Worm (Caenorhabditis elegans) whole organism, young adult: ENCODE results near the gene H39E20.1.
A peak's percentile ranks its signal among the peaks of the same experiment; 100 is the strongest.

Source experiments
- C06A6.2 ChIP-seq: fragments of 200-800 bp; sonication (Bioruptor generic); conservative IDR thresholded peaks from 2 replicates; pipeline ENCODE4 v1.3.6; 2022; ENCODE audit warnings: missing genetic modification characterization, missing compliant biosample characterization
- C17E4.6 ChIP-seq: fragments of 200-800 bp; sonication (Bioruptor generic); IDR thresholded peaks from 2 replicates; pipeline ENCODE4 v1.3.6; 2022; ENCODE audit warnings: missing genetic modification reagents, missing genetic modification characterization, missing compliant biosample characterization
- D2030.7 ChIP-seq: fragments of 200-800 bp; sonication (Bioruptor generic); IDR thresholded peaks from 2 replicates; pipeline ENCODE4 v1.3.6; 2022; ENCODE audit warnings: missing genetic modification reagents, missing genetic modification characterization, missing compliant biosample characterization
- F52B5.7 ChIP-seq: sonication (generic microtip); optimal IDR thresholded peaks from 2 replicates; lab custom pipeline; 2016; ENCODE audit warnings: mild to moderate bottlenecking, missing genetic modification characterization, missing compliant biosample characterization
- Y53G8AR.9 ChIP-seq: fragments of 200-800 bp; sonication (Bioruptor generic); conservative IDR thresholded peaks from 2 replicates; pipeline ENCODE4 v1.3.6; 2022; ENCODE audit warnings: missing genetic modification reagents, missing genetic modification characterization, missing compliant biosample characterization
- aptf-2 ChIP-seq: fragments of 200-800 bp; sonication (Bioruptor generic); conservative IDR thresholded peaks from 2 replicates; pipeline ENCODE4 v1.3.6; 2022; ENCODE audit warnings: missing genetic modification reagents, missing genetic modification characterization, missing compliant biosample characterization
- aptf-3 ChIP-seq: fragments of 200-800 bp; sonication (Bioruptor generic); IDR thresholded peaks from 2 replicates; pipeline ENCODE4 v1.3.6; 2022; ENCODE audit warnings: missing genetic modification characterization, missing compliant biosample characterization
- athp-1 ChIP-seq: sonication (generic microtip); optimal IDR thresholded peaks from 2 replicates; lab custom pipeline; 2017; ENCODE audit warnings: mild to moderate bottlenecking, missing genetic modification characterization, missing compliant biosample characterization
- attf-3 ChIP-seq: fragments of 200-800 bp; sonication (Bioruptor generic); conservative IDR thresholded peaks from 2 replicates; pipeline ENCODE4 v1.3.6; 2022; ENCODE audit warnings: missing genetic modification reagents, missing genetic modification characterization, missing compliant biosample characterization
- attf-5 ChIP-seq: fragments of 200-800 bp; sonication (Bioruptor generic); optimal IDR thresholded peaks from 2 replicates; lab custom pipeline; 2018; ENCODE audit warnings: mild to moderate bottlenecking, missing genetic modification characterization, missing compliant biosample characterization
- bed-2 ChIP-seq: fragments of 200-800 bp; sonication (Bioruptor generic); IDR thresholded peaks from 2 replicates; pipeline ENCODE4 v1.3.6; 2022; ENCODE audit warnings: missing genetic modification reagents, missing genetic modification characterization, missing compliant biosample characterization
- cebp-2 ChIP-seq: fragments of 200-800 bp; sonication (Bioruptor generic); IDR thresholded peaks from 2 replicates; pipeline ENCODE4 v1.3.6; 2022; ENCODE audit warnings: missing genetic modification characterization, missing compliant biosample characterization
- ceh-27 ChIP-seq: fragments of 200-800 bp; sonication (Bioruptor generic); optimal IDR thresholded peaks from 2 replicates; lab custom pipeline; 2018; ENCODE audit warnings: mild to moderate bottlenecking, missing genetic modification characterization, moderate library complexity, missing compliant biosample characterization
- chd-7 ChIP-seq: sonication (generic microtip); optimal IDR thresholded peaks from 2 replicates; lab custom pipeline; 2016; ENCODE audit warnings: mild to moderate bottlenecking, missing genetic modification characterization, moderate library complexity, missing compliant biosample characterization
- dox-1 ChIP-seq: fragments of 200-800 bp; sonication (Bioruptor generic); IDR thresholded peaks from 2 replicates; pipeline ENCODE4 v1.3.6; 2022; ENCODE audit warnings: missing genetic modification reagents, missing genetic modification characterization, missing compliant biosample characterization
- dpl-1 ChIP-seq: fragments of 150-350 bp; optimal IDR thresholded peaks from 2 replicates; lab custom pipeline; 2014; ENCODE audit warnings: missing biosample characterization, missing genetic modification reagents, missing genetic modification characterization
- efl-1 ChIP-seq: fragments of 150-350 bp; optimal IDR thresholded peaks from 2 replicates; lab custom pipeline; 2014; ENCODE audit warnings: missing biosample characterization, missing genetic modification reagents, missing genetic modification characterization
- egl-18 ChIP-seq: fragments of 200-800 bp; sonication (Bioruptor generic); IDR thresholded peaks from 2 replicates; pipeline ENCODE4 v1.3.6; 2022; ENCODE audit warnings: missing genetic modification reagents, missing genetic modification characterization, missing compliant biosample characterization
- egrh-3 ChIP-seq: fragments of 200-800 bp; sonication (Bioruptor generic); IDR thresholded peaks from 2 replicates; pipeline ENCODE4 v1.3.6; 2022; ENCODE audit warnings: missing genetic modification reagents, missing genetic modification characterization, missing compliant biosample characterization
- him-1 ChIP-seq: sonication (generic microtip); optimal IDR thresholded peaks from 2 replicates; lab custom pipeline; 2016; ENCODE audit warnings: missing genotype, missing genetic modification reagents, missing genetic modification characterization, missing compliant biosample characterization
- hlh-26 ChIP-seq: fragments of 200-800 bp; sonication (Bioruptor generic); conservative IDR thresholded peaks from 2 replicates; pipeline ENCODE4 v1.3.6; 2022; ENCODE audit warnings: missing genetic modification reagents, missing genetic modification characterization, missing compliant biosample characterization
- lag-1 ChIP-seq: fragments of 200-800 bp; sonication (Bioruptor generic); IDR thresholded peaks from 2 replicates; pipeline ENCODE4 v1.3.6; 2022; ENCODE audit warnings: missing genetic modification reagents, missing genetic modification characterization, missing compliant biosample characterization
- let-526 ChIP-seq: fragments of 200-800 bp; sonication (Bioruptor generic); IDR thresholded peaks from 2 replicates; pipeline ENCODE4 v1.3.6; 2022; ENCODE audit warnings: missing genetic modification reagents, missing genetic modification characterization, missing compliant biosample characterization
- let-607 ChIP-seq, 2 experiments: fragments of 200-800 bp in 1 of 2; sonication (Bioruptor generic) in 1 of 2; sonication (generic microtip) in 1 of 2; optimal IDR thresholded peaks; 2 replicates each; lab custom pipeline; 2016 to 2018; ENCODE audit warnings: mild to moderate bottlenecking in 2 of 2, missing compliant biosample characterization in 2 of 2, missing genetic modification characterization in 2 of 2, moderate library complexity in 2 of 2, missing genotype in 1 of 2
- lin-26 ChIP-seq: fragments of 200-800 bp; sonication (Bioruptor generic); IDR thresholded peaks from 2 replicates; pipeline ENCODE4 v1.3.6; 2022; ENCODE audit warnings: missing genetic modification reagents, missing genetic modification characterization, missing compliant biosample characterization
- lin-40 ChIP-seq: sonication (generic microtip); optimal IDR thresholded peaks from 2 replicates; lab custom pipeline; 2016; ENCODE audit warnings: missing genetic modification characterization, mild to moderate bottlenecking, missing compliant biosample characterization, missing genotype, missing genetic modification reagents
- lir-1 ChIP-seq: fragments of 200-800 bp; sonication (Bioruptor generic); conservative IDR thresholded peaks from 2 replicates; pipeline ENCODE4 v1.3.6; 2022; ENCODE audit warnings: missing genetic modification reagents, missing genetic modification characterization, missing compliant biosample characterization
- mes-4 ChIP-seq: sonication (generic microtip); optimal IDR thresholded peaks from 2 replicates; lab custom pipeline; 2016; ENCODE audit warnings: missing genotype, missing genetic modification characterization, missing compliant biosample characterization
- mxl-1 ChIP-seq: sonication (generic microtip); optimal IDR thresholded peaks from 2 replicates; lab custom pipeline; 2016; ENCODE audit warnings: missing genetic modification characterization, missing compliant biosample characterization
- nfya-2 ChIP-seq: fragments of 200-800 bp; sonication (Bioruptor generic); IDR thresholded peaks from 2 replicates; pipeline ENCODE4 v1.3.6; 2022; ENCODE audit warnings: missing genetic modification reagents, missing genetic modification characterization, missing compliant biosample characterization
- nhr-90 ChIP-seq: sonication (generic microtip); optimal IDR thresholded peaks from 2 replicates; lab custom pipeline; 2016; ENCODE audit warnings: missing genotype, mild to moderate bottlenecking, missing genetic modification characterization, missing compliant biosample characterization
- pbrm-1 ChIP-seq: fragments of 200-800 bp; sonication (Bioruptor generic); IDR thresholded peaks from 2 replicates; pipeline ENCODE4 v1.3.6; 2022; ENCODE audit warnings: missing genetic modification reagents, missing genetic modification characterization, missing compliant biosample characterization
- rcor-1 ChIP-seq: fragments of 200-800 bp; sonication (Bioruptor generic); IDR thresholded peaks from 2 replicates; pipeline ENCODE4 v1.3.6; 2022; ENCODE audit warnings: missing genetic modification reagents, missing genetic modification characterization, missing compliant biosample characterization
- rec-8 ChIP-seq, 2 experiments: sonication (generic microtip); optimal IDR thresholded peaks; 2 replicates each; lab custom pipeline; 2016; ENCODE audit warnings: mild to moderate bottlenecking in 2 of 2, missing genetic modification characterization in 2 of 2, missing genetic modification reagents in 2 of 2, missing genotype in 2 of 2, missing biosample characterization in 1 of 2, missing compliant biosample characterization in 1 of 2, moderate library complexity in 1 of 2
- repo-1 ChIP-seq: sonication (generic microtip); optimal IDR thresholded peaks from 2 replicates; lab custom pipeline; 2017; ENCODE audit warnings: mild to moderate bottlenecking, missing genetic modification characterization, missing compliant biosample characterization
- snpc-1.3 ChIP-seq: sonication (generic microtip); optimal IDR thresholded peaks from 2 replicates; lab custom pipeline; 2017; ENCODE audit warnings: missing genetic modification characterization, mild to moderate bottlenecking, missing compliant biosample characterization, antibody characterized with exemption, moderate library complexity, missing genotype, missing genetic modification reagents; ENCODE audit not compliant: insufficient read depth
- snpc-4 ChIP-seq, 5 experiments: fragments of 150-350 bp in 1 of 5; sonication (generic microtip) in 4 of 5; optimal IDR thresholded peaks; 2 replicates each; lab custom pipeline; 2014 to 2018; ENCODE audit warnings: missing genetic modification characterization in 5 of 5, missing biosample characterization in 3 of 5, antibody characterized with exemption in 2 of 5, mild to moderate bottlenecking in 2 of 5, missing compliant biosample characterization in 2 of 5, missing genotype in 2 of 5, moderate library complexity in 2 of 5, missing genetic modification reagents in 1 of 5
- sptf-2 ChIP-seq: fragments of 200-800 bp; sonication (Bioruptor generic); optimal IDR thresholded peaks from 2 replicates; lab custom pipeline; 2018; ENCODE audit warnings: mild to moderate bottlenecking, missing genetic modification characterization, missing compliant biosample characterization
- tbx-9 ChIP-seq: sonication (generic microtip); optimal IDR thresholded peaks from 2 replicates; lab custom pipeline; 2016; ENCODE audit warnings: borderline replicate concordance, missing genetic modification characterization, inconsistent platforms, missing compliant biosample characterization
- tlf-1 ChIP-seq: fragments of 200-800 bp; sonication (Bioruptor generic); optimal IDR thresholded peaks from 2 replicates; lab custom pipeline; 2018; ENCODE audit warnings: mild to moderate bottlenecking, missing genetic modification characterization, missing compliant biosample characterization
- zfh-2 ChIP-seq: fragments of 200-800 bp; sonication (Bioruptor generic); conservative IDR thresholded peaks from 2 replicates; pipeline ENCODE4 v1.3.6; 2022; ENCODE audit warnings: missing genetic modification reagents, missing genetic modification characterization, missing compliant biosample characterization
- ztf-22 ChIP-seq: fragments of 200-800 bp; sonication (Bioruptor generic); optimal IDR thresholded peaks from 2 replicates; lab custom pipeline; 2018; ENCODE audit warnings: mild to moderate bottlenecking, missing genetic modification characterization, moderate library complexity, missing compliant biosample characterization
- ztf-28 ChIP-seq: fragments of 200-800 bp; sonication (Bioruptor generic); IDR thresholded peaks from 2 replicates; pipeline ENCODE4 v1.3.6; 2022; ENCODE audit warnings: missing genetic modification reagents, missing genetic modification characterization, missing compliant biosample characterization
- ztf-6 ChIP-seq: fragments of 200-800 bp; sonication (Bioruptor generic); IDR thresholded peaks from 2 replicates; pipeline ENCODE4 v1.3.6; 2022; ENCODE audit warnings: missing genetic modification reagents, missing genetic modification characterization, missing compliant biosample characterization

The H39E20.1 gene

DNA sequence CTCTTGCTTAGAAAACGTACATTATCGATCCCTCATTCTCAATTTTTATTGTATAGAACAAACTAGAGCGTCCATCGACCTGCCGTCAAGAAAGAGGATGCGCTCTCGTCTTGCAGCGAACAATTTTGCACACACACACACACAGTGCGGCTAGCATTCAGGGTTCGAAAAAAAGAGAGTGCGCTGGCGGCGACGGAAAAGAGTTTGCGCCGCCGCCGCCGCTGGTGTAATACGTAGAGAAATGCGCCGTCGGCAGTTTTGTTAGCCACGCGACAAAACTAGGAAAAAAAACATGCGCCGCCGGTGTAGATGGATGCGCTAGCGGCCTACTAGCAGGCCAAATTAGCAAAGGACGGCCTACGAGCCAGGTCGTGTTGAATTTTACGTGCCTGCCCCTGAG is 13.9 kb downstream of the H39E20.1 start:
- peak; percentile 78 for TF ChIP-seq zfh-2 (GFP tag; lab: Robert Waterston, UW)
- no peak for TF ChIP-seq dpl-1 (GFP tag; lab: Kevin White, UChicago)
- TF ChIP-seq chd-7 (tag; lab: Kevin White, UChicago) = no peak
- TF ChIP-seq efl-1 (GFP tag; lab: Kevin White, UChicago) = no peak
- TF ChIP-seq mes-4 (tag; lab: Kevin White, UChicago) = no peak
- TF ChIP-seq lir-1 (GFP tag; lab: Robert Waterston, UW) = no peak
- no peak for TF ChIP-seq aptf-2 (GFP tag; lab: Robert Waterston, UW)

DNA sequence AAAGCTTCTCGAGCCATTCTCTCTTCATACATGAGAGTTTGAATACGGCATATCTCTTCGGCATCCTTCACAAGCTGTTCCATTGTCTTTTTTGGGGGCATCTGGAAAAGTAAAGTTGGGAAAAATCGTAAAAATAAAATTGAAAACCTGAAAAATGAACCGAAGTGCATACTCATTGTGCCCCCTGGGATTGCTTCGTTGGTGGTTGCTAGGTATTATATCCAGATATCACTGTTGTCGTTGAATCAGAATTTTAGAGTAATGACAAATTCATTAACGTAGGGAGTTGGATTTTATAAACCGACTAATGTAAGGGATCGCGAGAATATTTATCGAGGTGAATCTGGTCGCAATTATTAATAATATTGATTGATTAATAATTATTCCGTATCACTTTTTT is 15.9 kb downstream of the H39E20.1 start, which contains the start of gene F56C3.10:
Gene F56C3.10 (minus strand): TSS at position 101 of the 400 bp plus-strand sequence.
- no peak for TF ChIP-seq let-526 (GFP tag; lab: Robert Waterston, UW)
- no peak for TF ChIP-seq pbrm-1 (GFP tag; lab: Robert Waterston, UW)
- no peak for TF ChIP-seq mxl-1
- TF ChIP-seq sptf-2 (GFP tag; lab: Kevin White, UChicago) = no peak
- TF ChIP-seq egrh-3 (GFP tag; lab: Robert Waterston, UW) = no peak
- TF ChIP-seq athp-1 (tag; lab: Kevin White, UChicago) = no peak
- TF ChIP-seq bed-2 = no peak
- TF ChIP-seq him-1 (tag; lab: Kevin White, UChicago) = no peak
- TF ChIP-seq rcor-1 (GFP tag; lab: Robert Waterston, UW) = no peak
- no peak for TF ChIP-seq D2030.7
- no peak for TF ChIP-seq lin-40 (tag; lab: Kevin White, UChicago)
- no peak for TF ChIP-seq attf-3 (GFP tag; lab: Robert Waterston, UW)
- TF ChIP-seq egl-18 (GFP tag; lab: Robert Waterston, UW) = no peak

DNA sequence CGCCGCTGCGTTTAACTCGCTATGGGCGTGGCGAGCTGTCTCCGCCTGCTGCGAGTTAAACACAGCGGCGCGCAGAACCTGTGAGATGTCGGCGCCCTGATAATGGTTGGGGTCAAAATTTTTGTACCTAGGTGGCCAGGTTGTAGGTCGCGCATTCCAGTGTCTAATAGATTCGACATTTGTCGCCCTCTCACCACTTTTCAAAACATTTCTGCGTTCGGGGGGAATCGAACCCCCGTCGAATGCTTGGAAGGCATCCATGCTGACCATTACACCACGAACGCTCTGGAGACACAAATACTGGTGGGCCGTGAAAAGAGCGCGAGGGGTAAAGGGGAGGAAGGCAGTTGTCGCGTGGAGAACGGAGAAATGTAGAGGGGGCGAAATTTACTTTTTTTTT is 18.0 kb downstream of the H39E20.1 start:
- TF ChIP-seq snpc-4 (GFP tag; optimal IDR thresholded peaks at IDR 0.05; lab: Kevin White, UChicago) = peak; percentile 66
- TF ChIP-seq snpc-4 (tag; optimal IDR thresholded peaks at IDR 0.05; lab: Kevin White, UChicago) = peak in 3 of 4 experiments; percentile 78 to 86 (median 81)
- TF ChIP-seq nfya-2 = no peak
- TF ChIP-seq lag-1 (GFP tag; lab: Robert Waterston, UW) = no peak
- peak; percentile 46 to 63 for TF ChIP-seq let-607 (tag; optimal IDR thresholded peaks at IDR 0.05; lab: Kevin White, UChicago)
- TF ChIP-seq F52B5.7 = peak; percentile 70
- peak; percentile 88 for TF ChIP-seq nhr-90 (tag; lab: Kevin White, UChicago)
- TF ChIP-seq C17E4.6 (GFP tag; lab: Robert Waterston, UW) = 0 out of 2 replicates have a peak, but pooled peaks have one; percentile 34
- peak; percentile 83 for TF ChIP-seq lin-26 (GFP tag; lab: Robert Waterston, UW)
- peak; percentile 31 for TF ChIP-seq snpc-1.3 (tag; lab: Kevin White, UChicago)
- no peak for TF ChIP-seq aptf-3 (GFP tag; lab: Robert Waterston, UW)
- TF ChIP-seq repo-1 (tag; lab: Kevin White, UChicago) = peak; percentile 54
- peak; percentile 29 for TF ChIP-seq athp-1 (tag; lab: Kevin White, UChicago)
- peak; percentile 44 for TF ChIP-seq tlf-1 (GFP tag; lab: Kevin White, UChicago)
- TF ChIP-seq hlh-26 (GFP tag; lab: Robert Waterston, UW) = no peak
- TF ChIP-seq ztf-22 = peak; percentile 70
- TF ChIP-seq tbx-9 (tag; lab: Kevin White, UChicago) = no peak
- peak; percentile 61 for TF ChIP-seq D2030.7
- TF ChIP-seq rec-8 (tag; optimal IDR thresholded peaks at IDR 0.05; lab: Kevin White, UChicago) = peak; percentile 38 to 73
- TF ChIP-seq ztf-6 (GFP tag; lab: Robert Waterston, UW) = peak; percentile 55; the same call in 1 of the 2 replicates
- 0 out of 2 replicates have a peak, but pooled peaks have one; percentile 30 for TF ChIP-seq C06A6.2 (GFP tag; lab: Robert Waterston, UW)
- 0 out of 2 replicates have a peak, but pooled peaks have one; percentile 77 for TF ChIP-seq cebp-2 (GFP tag; lab: Robert Waterston, UW)
- TF ChIP-seq chd-7 (tag; lab: Kevin White, UChicago) = peak; percentile 83
- no peak for TF ChIP-seq aptf-2 (GFP tag; lab: Robert Waterston, UW)
- TF ChIP-seq attf-5 (GFP tag; lab: Kevin White, UChicago) = peak; percentile 53
- TF ChIP-seq Y53G8AR.9 (GFP tag; lab: Robert Waterston, UW) = peak; percentile 78
- TF ChIP-seq ztf-28 (GFP tag; lab: Robert Waterston, UW) = no peak
- TF ChIP-seq ceh-27 (GFP tag; lab: Kevin White, UChicago) = peak; percentile 78
- peak; percentile 94 for TF ChIP-seq dox-1 (GFP tag; lab: Robert Waterston, UW)
